Worm (Caenorhabditis elegans) whole organism, L4/young adult: Measurements from ENCODE around the gene C09B8.4.
A peak's percentile ranks its signal among the peaks of the same experiment; 100 is the strongest.

Experiments
- W03F9.2 ChIP-seq: fragments of 150-350 bp; optimal IDR thresholded peaks from 2 replicates; lab custom pipeline; 2014; ENCODE audit warnings: missing biosample characterization, missing genetic modification characterization
- dao-5 ChIP-seq: sonication (generic microtip); optimal IDR thresholded peaks from 2 replicates; lab custom pipeline; 2016; ENCODE audit warnings: missing genotype, missing genetic modification characterization, moderate library complexity, missing compliant biosample characterization
- him-1 ChIP-seq: sonication (generic microtip); optimal IDR thresholded peaks from 2 replicates; lab custom pipeline; 2016; ENCODE audit warnings: missing genotype, missing genetic modification reagents, missing genetic modification characterization, missing compliant biosample characterization

C09B8.4 gene

ce11 chrX:6019886-6020469 lies at the start of gene C09B8.4:
Gene C09B8.4 (minus strand): TSS chrX:6019936.
- TF ChIP-seq him-1 (tag; lab: Kevin White, UChicago) (no peak), W03F9.2 (no peak), dao-5 (tag; lab: Kevin White, UChicago) (no peak)

- TF ChIP-seq him-1 (tag; lab: Kevin White, UChicago) (no peak), dao-5 (tag; lab: Kevin White, UChicago) (no peak), W03F9.2 (no peak)
Measured at ce11 chrX:6066618-6067017, 46.9 kb upstream of the C09B8.4 start.

- no peak for TF ChIP-seq dao-5 (tag; lab: Kevin White, UChicago)
- TF ChIP-seq W03F9.2, result no peak
- TF ChIP-seq him-1 (tag; lab: Kevin White, UChicago), result no peak
Measured at ce11 chrX:6065936-6066452, 46.3 kb upstream of the C09B8.4 start, which contains the start of gene ptr-4. Gene ptr-4 (minus strand): TSS chrX:6065986.

- no peak for TF ChIP-seq W03F9.2
- no peak for TF ChIP-seq him-1 (tag; lab: Kevin White, UChicago)
- no peak for TF ChIP-seq dao-5 (tag; lab: Kevin White, UChicago)
Measured at ce11 chrX:6064385-6064784, 44.6 kb upstream of the C09B8.4 start.

ce11 chrX:6059163-6059782 lies 39.5 kb upstream of the C09B8.4 start:
- TF ChIP-seq W03F9.2, result no peak
- no peak for TF ChIP-seq dao-5 (tag; lab: Kevin White, UChicago)
- no peak for TF ChIP-seq him-1 (tag; lab: Kevin White, UChicago)

- TF ChIP-seq him-1 (tag; lab: Kevin White, UChicago) (no peak), dao-5 (tag; lab: Kevin White, UChicago) (no peak), W03F9.2 (no peak)
Measured at ce11 chrX:6057580-6058305, 38.0 kb upstream of the C09B8.4 start, which contains the start of gene gln-1. Gene gln-1 (plus strand): TSS chrX:6058255.

- TF ChIP-seq him-1 (tag; lab: Kevin White, UChicago), result no peak
- no peak for TF ChIP-seq dao-5 (tag; lab: Kevin White, UChicago)
- no peak for TF ChIP-seq W03F9.2
Measured at ce11 chrX:6052744-6053143, 33.0 kb upstream of the C09B8.4 start, which contains the start of gene C45B2.6. Gene C45B2.6 (plus strand): TSS chrX:6052879.

ce11 chrX:6050849-6051248 lies 31.1 kb upstream of the C09B8.4 start:
- TF ChIP-seq him-1 (tag; lab: Kevin White, UChicago), result no peak
- no peak for TF ChIP-seq dao-5 (tag; lab: Kevin White, UChicago)
- no peak for TF ChIP-seq W03F9.2

- TF ChIP-seq dao-5 (tag; lab: Kevin White, UChicago) (no peak), W03F9.2 (no peak), him-1 (tag; lab: Kevin White, UChicago) (no peak)
Measured at ce11 chrX:6050078-6050477, 30.3 kb upstream of the C09B8.4 start.

- TF ChIP-seq dao-5 (tag; lab: Kevin White, UChicago) (no peak), W03F9.2 (no peak), him-1 (tag; lab: Kevin White, UChicago) (no peak)
Measured at ce11 chrX:6048508-6048907, 28.8 kb upstream of the C09B8.4 start, which contains the start of gene pak-1. Gene pak-1 (minus strand): TSS chrX:6048608.

ce11 chrX:6043283-6043682 lies 23.5 kb upstream of the C09B8.4 start:
- TF ChIP-seq W03F9.2 (no peak), dao-5 (tag; lab: Kevin White, UChicago) (no peak)

ce11 chrX:6041995-6042481 lies 22.3 kb upstream of the C09B8.4 start:
- no peak for TF ChIP-seq him-1 (tag; lab: Kevin White, UChicago)
- TF ChIP-seq W03F9.2, result peak; percentile 58
- no peak for TF ChIP-seq dao-5 (tag; lab: Kevin White, UChicago)

ce11 chrX:6041094-6041441 lies 21.3 kb upstream of the C09B8.4 start:
- TF ChIP-seq dao-5 (tag; lab: Kevin White, UChicago) (no peak), W03F9.2 (no peak), him-1 (tag; lab: Kevin White, UChicago) (no peak)
